Worm (Caenorhabditis elegans) whole organism, L1 larva: ENCODE data around the gene E02H1.5.

Source experiments
- C16A3.4 ChIP-seq: fragments of 150-350 bp; optimal IDR thresholded peaks from 2 replicates; lab custom pipeline; 2014; ENCODE audit warnings: missing biosample characterization, missing genetic modification characterization
- F16B12.6 ChIP-seq: fragments of 150-350 bp; optimal IDR thresholded peaks from 2 replicates; lab custom pipeline; 2014; ENCODE audit warnings: missing biosample characterization, missing genetic modification characterization
- aha-1 ChIP-seq: fragments of 150-350 bp; optimal IDR thresholded peaks from 2 replicates; lab custom pipeline; 2014; ENCODE audit warnings: missing biosample characterization, missing genetic modification characterization
- ama-1 ChIP-seq: fragments of 150-350 bp; optimal IDR thresholded peaks from 2 replicates; lab custom pipeline; 2014
- blmp-1 ChIP-seq: fragments of 150-350 bp; optimal IDR thresholded peaks from 2 replicates; lab custom pipeline; 2014; ENCODE audit warnings: missing biosample characterization, missing genetic modification characterization
- ces-1 ChIP-seq: fragments of 150-350 bp; optimal IDR thresholded peaks from 2 replicates; lab custom pipeline; 2014; ENCODE audit warnings: missing biosample characterization, missing genetic modification reagents, missing genetic modification characterization
- dsc-1 ChIP-seq: sonication (generic microtip); optimal IDR thresholded peaks from 2 replicates; lab custom pipeline; 2016; ENCODE audit warnings: mild to moderate bottlenecking, missing genetic modification characterization, missing compliant biosample characterization
- efl-1 ChIP-seq, 4 experiments: fragments of 150-350 bp; optimal IDR thresholded peaks in 3 of 4; peaks in 1 of 4; 1 replicate in 1 of 4; 2 replicates in 3 of 4; lab custom pipeline; 2014; ENCODE audit warnings: missing biosample characterization in 2 of 4, missing genetic modification characterization in 2 of 4, missing genetic modification reagents in 2 of 4
- elt-2 ChIP-seq: sonication (generic microtip); optimal IDR thresholded peaks from 2 replicates; lab custom pipeline; 2016; ENCODE audit warnings: missing genetic modification characterization, mild to moderate bottlenecking, inconsistent platforms, missing compliant biosample characterization, missing genetic modification reagents
- elt-3 ChIP-seq, 6 experiments: fragments of 150-350 bp in 1 of 6; sonication (generic microtip); optimal IDR thresholded peaks; 2 replicates each; lab custom pipeline; 2017 to 2018; ENCODE audit warnings: missing biosample characterization in 6 of 6, missing genetic modification characterization in 6 of 6, inconsistent platforms in 1 of 6
- fkh-4 ChIP-seq: sonication (generic microtip); optimal IDR thresholded peaks from 2 replicates; lab custom pipeline; 2016; ENCODE audit warnings: missing compliant biosample characterization, missing genetic modification characterization, borderline replicate concordance
- fos-1 ChIP-seq: fragments of 150-350 bp; optimal IDR thresholded peaks from 2 replicates; lab custom pipeline; 2014; ENCODE audit warnings: missing biosample characterization, missing genetic modification characterization
- grh-1 ChIP-seq: fragments of 200-800 bp; sonication (Bioruptor generic); IDR thresholded peaks from 2 replicates; pipeline ENCODE4 v1.3.6; 2022; ENCODE audit warnings: missing genetic modification reagents, missing genetic modification characterization, missing compliant biosample characterization
- hlh-17 ChIP-seq: fragments of 200-800 bp; sonication (Bioruptor generic); optimal IDR thresholded peaks from 2 replicates; lab custom pipeline; 2018; ENCODE audit warnings: missing genetic modification characterization, mild to moderate bottlenecking, missing compliant biosample characterization, moderate library complexity, borderline replicate concordance
- irx-1 ChIP-seq: sonication (generic microtip); optimal IDR thresholded peaks from 2 replicates; lab custom pipeline; 2016; ENCODE audit warnings: missing genetic modification characterization, missing compliant biosample characterization
- isw-1 ChIP-seq: fragments of 200-800 bp; sonication (Bioruptor generic); IDR thresholded peaks from 2 replicates; pipeline ENCODE4 v1.3.6; 2022; ENCODE audit warnings: missing genetic modification characterization, missing compliant biosample characterization
- lin-14 ChIP-seq: fragments of 200-800 bp; sonication (Bioruptor generic); optimal IDR thresholded peaks from 2 replicates; lab custom pipeline; 2018; ENCODE audit warnings: mild to moderate bottlenecking, missing genetic modification characterization, moderate library complexity, missing compliant biosample characterization
- lin-35 ChIP-seq, 2 experiments: fragments of 150-350 bp; optimal IDR thresholded peaks; 2 replicates each; lab custom pipeline; 2014; ENCODE audit warnings: missing biosample characterization in 2 of 2, missing genetic modification characterization in 2 of 2, missing genetic modification reagents in 2 of 2
- lin-39 ChIP-seq: fragments of 150-350 bp; optimal IDR thresholded peaks from 2 replicates; lab custom pipeline; 2014; ENCODE audit warnings: missing biosample characterization, missing genetic modification reagents, missing genetic modification characterization
- lsy-2 ChIP-seq, 2 experiments: fragments of 150-350 bp; optimal IDR thresholded peaks; 2 replicates each; lab custom pipeline; 2014; ENCODE audit warnings: missing biosample characterization in 2 of 2, missing genetic modification characterization in 2 of 2
- mdl-1 ChIP-seq, 2 experiments: fragments of 150-350 bp; optimal IDR thresholded peaks; 2 replicates each; lab custom pipeline; 2014 to 2017; ENCODE audit warnings: missing biosample characterization in 2 of 2, missing genetic modification characterization in 2 of 2, inconsistent platforms in 1 of 2
- mep-1 ChIP-seq: fragments of 150-350 bp; optimal IDR thresholded peaks from 2 replicates; lab custom pipeline; 2014; ENCODE audit warnings: missing biosample characterization, missing genetic modification characterization
- nhr-11 ChIP-seq: fragments of 150-350 bp; optimal IDR thresholded peaks from 2 replicates; lab custom pipeline; 2014; ENCODE audit warnings: missing biosample characterization, missing genetic modification characterization
- nhr-19 ChIP-seq: fragments of 200-800 bp; sonication (Bioruptor generic); conservative IDR thresholded peaks from 2 replicates; pipeline ENCODE4 v1.3.6; 2022; ENCODE audit warnings: missing genetic modification characterization, missing compliant biosample characterization
- nhr-20 ChIP-seq: sonication (generic microtip); optimal IDR thresholded peaks from 2 replicates; lab custom pipeline; 2016; ENCODE audit warnings: mild to moderate bottlenecking, missing genetic modification characterization, missing compliant biosample characterization
- nhr-237 ChIP-seq: fragments of 150-350 bp; optimal IDR thresholded peaks from 2 replicates; lab custom pipeline; 2014; ENCODE audit warnings: missing biosample characterization, missing genetic modification characterization
- nhr-71 ChIP-seq: sonication (generic microtip); optimal IDR thresholded peaks from 2 replicates; lab custom pipeline; 2016; ENCODE audit warnings: mild to moderate bottlenecking, missing genetic modification characterization, moderate library complexity, missing compliant biosample characterization
- nhr-76 ChIP-seq: sonication (generic microtip); optimal IDR thresholded peaks from 2 replicates; lab custom pipeline; 2017; ENCODE audit warnings: missing biosample characterization, missing genetic modification characterization
- nhr-77 ChIP-seq: fragments of 150-350 bp; optimal IDR thresholded peaks from 2 replicates; lab custom pipeline; 2014; ENCODE audit warnings: missing biosample characterization, missing genetic modification characterization
- nhr-85 ChIP-seq: sonication (generic microtip); peaks from one replicate; lab custom pipeline; 2016; ENCODE audit warnings: missing genetic modification characterization, inconsistent platforms, missing compliant biosample characterization
- pag-3 ChIP-seq: sonication (generic microtip); optimal IDR thresholded peaks from 2 replicates; lab custom pipeline; 2017; ENCODE audit warnings: missing genetic modification characterization, mild to moderate bottlenecking, missing compliant biosample characterization, antibody characterized with exemption, borderline replicate concordance; ENCODE audit not compliant: insufficient read depth
- pax-3 ChIP-seq: fragments of 200-800 bp; sonication (Bioruptor generic); optimal IDR thresholded peaks from 2 replicates; lab custom pipeline; 2018; ENCODE audit warnings: mild to moderate bottlenecking, missing genetic modification characterization, moderate library complexity, missing compliant biosample characterization
- pqm-1 ChIP-seq: sonication (generic microtip); optimal IDR thresholded peaks from 3 replicates; lab custom pipeline; 2017; ENCODE audit warnings: missing biosample characterization, missing genetic modification characterization
- rnt-1 ChIP-seq: sonication (generic microtip); optimal IDR thresholded peaks from 2 replicates; lab custom pipeline; 2016; ENCODE audit warnings: mild to moderate bottlenecking, missing genetic modification characterization, moderate library complexity, missing compliant biosample characterization
- snu-23 ChIP-seq: sonication (generic microtip); optimal IDR thresholded peaks from 2 replicates; lab custom pipeline; 2016; ENCODE audit warnings: missing genetic modification characterization, missing compliant biosample characterization
- sptf-1 ChIP-seq: fragments of 150-350 bp; optimal IDR thresholded peaks from 2 replicates; lab custom pipeline; 2014; ENCODE audit warnings: missing biosample characterization, missing genetic modification characterization
- swsn-7 ChIP-seq: sonication (generic microtip); optimal IDR thresholded peaks from 2 replicates; lab custom pipeline; 2016; ENCODE audit warnings: missing genetic modification characterization, missing compliant biosample characterization
- tbx-2 ChIP-seq: sonication (generic microtip); optimal IDR thresholded peaks from 2 replicates; lab custom pipeline; 2016; ENCODE audit warnings: missing genetic modification characterization, missing compliant biosample characterization
- tlp-1 ChIP-seq: fragments of 150-350 bp; optimal IDR thresholded peaks from 2 replicates; lab custom pipeline; 2014; ENCODE audit warnings: missing biosample characterization, missing genetic modification characterization
- unc-130 ChIP-seq: fragments of 150-350 bp; optimal IDR thresholded peaks from 2 replicates; lab custom pipeline; 2017; ENCODE audit warnings: missing biosample characterization, missing genetic modification characterization, inconsistent platforms
- unc-30 ChIP-seq: sonication (generic microtip); optimal IDR thresholded peaks from 2 replicates; lab custom pipeline; 2017; ENCODE audit warnings: missing biosample characterization, missing genetic modification characterization
- vab-15 ChIP-seq: sonication (generic microtip); optimal IDR thresholded peaks from 2 replicates; lab custom pipeline; 2017; ENCODE audit warnings: missing genotype, mild to moderate bottlenecking, missing genetic modification characterization, missing compliant biosample characterization
- xbp-1 ChIP-seq: sonication (generic microtip); optimal IDR thresholded peaks from 2 replicates; lab custom pipeline; 2016; ENCODE audit warnings: missing genetic modification characterization, missing compliant biosample characterization
- ztf-11 ChIP-seq, 2 experiments: sonication (generic microtip); optimal IDR thresholded peaks; 2 replicates each; lab custom pipeline; 2016 to 2017; ENCODE audit warnings: missing genetic modification characterization in 2 of 2, missing biosample characterization in 1 of 2, missing compliant biosample characterization in 1 of 2

Gene E02H1.5

ce11 chrII:9620616-9621015 lies 25.6 kb downstream of the E02H1.5 start:
- no peak for TF ChIP-seq fos-1 (tag; lab: Kevin White, UChicago)
- TF ChIP-seq vab-15 (tag; lab: Kevin White, UChicago), result peak; percentile 37
- TF ChIP-seq nhr-20 (tag; lab: Kevin White, UChicago), result peak; percentile 13
- peak; percentile 91 for TF ChIP-seq nhr-85 (tag; lab: Kevin White, UChicago)
- TF ChIP-seq efl-1 (optimal IDR thresholded peaks at IDR 0.05; lab: Kevin White, UChicago), result no peak
- peak in 1 of 2 experiments; percentile 40 for TF ChIP-seq efl-1 (GFP tag; optimal IDR thresholded peaks at IDR 0.05 in 1 of 2; lab: Kevin White, UChicago)
- peak; percentile 56 for TF ChIP-seq lin-14 (GFP tag; lab: Kevin White, UChicago)
- TF ChIP-seq snu-23 (GFP tag; lab: Kevin White, UChicago), result peak; percentile 47
- TF ChIP-seq lin-35 (GFP tag; optimal IDR thresholded peaks at IDR 0.05; lab: Kevin White, UChicago), result peak in 1 of 2 experiments; percentile 29
- peak in 5 of 6 experiments; percentile 41 to 89 (median 65) for TF ChIP-seq elt-3 (tag; optimal IDR thresholded peaks at IDR 0.05; lab: Kevin White, UChicago)
- TF ChIP-seq nhr-71 (tag; lab: Kevin White, UChicago), result peak; percentile 11
- TF ChIP-seq blmp-1, result peak; percentile 36
- peak; percentile 6 for TF ChIP-seq fkh-4 (tag; lab: Kevin White, UChicago)
- TF ChIP-seq rnt-1 (tag; lab: Kevin White, UChicago), result no peak
- TF ChIP-seq C16A3.4 (tag; lab: Kevin White, UChicago), result peak; percentile 22
- TF ChIP-seq elt-2 (tag; lab: Kevin White, UChicago), result no peak
- peak; percentile 51 for TF ChIP-seq unc-130 (tag; lab: Kevin White, UChicago)
- TF ChIP-seq aha-1 (tag; lab: Kevin White, UChicago), result no peak
- no peak for TF ChIP-seq tlp-1 (tag; lab: Kevin White, UChicago)
- TF ChIP-seq tbx-2 (tag; lab: Kevin White, UChicago), result peak; percentile 10
- TF ChIP-seq lsy-2 (tag; optimal IDR thresholded peaks at IDR 0.05; lab: Kevin White, UChicago), result peak in 1 of 2 experiments; percentile 39
- TF ChIP-seq mep-1, result peak; percentile 39

ce11 chrII:9621121-9621520 lies 26.1 kb downstream of the E02H1.5 start:
- TF ChIP-seq sptf-1 (tag; lab: Kevin White, UChicago), result no peak
- TF ChIP-seq xbp-1 (tag; lab: Kevin White, UChicago), result no peak
- TF ChIP-seq dsc-1 (tag; lab: Kevin White, UChicago), result peak; percentile 27
- no peak for TF ChIP-seq isw-1 (GFP tag; lab: Robert Waterston, UW)
- no peak for TF ChIP-seq mep-1
- no peak for TF ChIP-seq pqm-1 (tag; lab: Kevin White, UChicago)
- no peak for TF ChIP-seq F16B12.6 (tag; lab: Kevin White, UChicago)
- TF ChIP-seq blmp-1, result no peak
- TF ChIP-seq unc-130 (tag; lab: Kevin White, UChicago), result no peak
- TF ChIP-seq irx-1 (tag; lab: Kevin White, UChicago), result no peak
- TF ChIP-seq nhr-11 (tag; lab: Kevin White, UChicago), result no peak
- peak; percentile 48 for TF ChIP-seq pag-3 (tag; lab: Kevin White, UChicago)
- no peak for TF ChIP-seq ama-1
- no peak for TF ChIP-seq elt-2 (tag; lab: Kevin White, UChicago)
- TF ChIP-seq unc-30, result no peak
- no peak for TF ChIP-seq hlh-17 (GFP tag; lab: Kevin White, UChicago)
- TF ChIP-seq pax-3 (tag; lab: Kevin White, UChicago), result no peak
- TF ChIP-seq nhr-77 (tag; lab: Kevin White, UChicago), result peak; percentile 35
- no peak for TF ChIP-seq ztf-11 (tag; optimal IDR thresholded peaks at IDR 0.05; lab: Kevin White, UChicago)
- TF ChIP-seq efl-1 (optimal IDR thresholded peaks at IDR 0.05; lab: Kevin White, UChicago), result peak; percentile 2 to 12
- TF ChIP-seq efl-1 (GFP tag; optimal IDR thresholded peaks at IDR 0.05 in 1 of 2; lab: Kevin White, UChicago), result peak; percentile 17 to 92
- no peak for TF ChIP-seq grh-1 (GFP tag; lab: Robert Waterston, UW)
- peak; percentile 19 to 55 for TF ChIP-seq lsy-2 (tag; optimal IDR thresholded peaks at IDR 0.05; lab: Kevin White, UChicago)
- TF ChIP-seq rnt-1 (tag; lab: Kevin White, UChicago), result peak; percentile 66
- no peak for TF ChIP-seq mdl-1 (tag; optimal IDR thresholded peaks at IDR 0.05; lab: Kevin White, UChicago)
- peak; percentile 14 for TF ChIP-seq snu-23 (GFP tag; lab: Kevin White, UChicago)
- peak; percentile 48 for TF ChIP-seq lin-14 (GFP tag; lab: Kevin White, UChicago)
- no peak for TF ChIP-seq vab-15 (tag; lab: Kevin White, UChicago)
- TF ChIP-seq nhr-71 (tag; lab: Kevin White, UChicago), result peak; percentile 52
- no peak for TF ChIP-seq tbx-2 (tag; lab: Kevin White, UChicago)
- TF ChIP-seq lin-35 (GFP tag; optimal IDR thresholded peaks at IDR 0.05; lab: Kevin White, UChicago), result peak in 1 of 2 experiments; percentile 0
- TF ChIP-seq nhr-76 (tag; lab: Kevin White, UChicago), result no peak
- peak; percentile 2 for TF ChIP-seq C16A3.4 (tag; lab: Kevin White, UChicago)
- peak; percentile 15 for TF ChIP-seq nhr-19 (GFP tag; lab: Robert Waterston, UW)
- no peak for TF ChIP-seq ces-1 (GFP tag; lab: Kevin White, UChicago)
- no peak for TF ChIP-seq nhr-237
- TF ChIP-seq swsn-7 (tag; lab: Kevin White, UChicago), result peak; percentile 10
- peak; percentile 22 for TF ChIP-seq lin-39 (tag; lab: Kevin White, UChicago)
